Worm (Caenorhabditis elegans) whole organism, L1 larva: Measurements from ENCODE around the gene F53H2.3.

Source experiments
- ceh-82 ChIP-seq, 3 experiments: fragments of 150-350 bp in 1 of 3; sonication (generic microtip) in 2 of 3; optimal IDR thresholded peaks; 2 replicates each; lab custom pipeline; 2014 to 2017; ENCODE audit warnings: missing biosample characterization in 3 of 3, missing genetic modification characterization in 3 of 3
- elt-2 ChIP-seq: sonication (generic microtip); optimal IDR thresholded peaks from 2 replicates; lab custom pipeline; 2016; ENCODE audit warnings: missing genetic modification characterization, mild to moderate bottlenecking, inconsistent platforms, missing compliant biosample characterization, missing genetic modification reagents
- fos-1 ChIP-seq: fragments of 150-350 bp; optimal IDR thresholded peaks from 2 replicates; lab custom pipeline; 2014; ENCODE audit warnings: missing biosample characterization, missing genetic modification characterization
- lin-39 ChIP-seq: fragments of 150-350 bp; optimal IDR thresholded peaks from 2 replicates; lab custom pipeline; 2014; ENCODE audit warnings: missing biosample characterization, missing genetic modification reagents, missing genetic modification characterization
- mdl-1 ChIP-seq, 2 experiments: fragments of 150-350 bp; optimal IDR thresholded peaks; 2 replicates each; lab custom pipeline; 2014 to 2017; ENCODE audit warnings: missing biosample characterization in 2 of 2, missing genetic modification characterization in 2 of 2, inconsistent platforms in 1 of 2
- nhr-28 ChIP-seq: fragments of 150-350 bp; optimal IDR thresholded peaks from 2 replicates; lab custom pipeline; 2014; ENCODE audit warnings: missing biosample characterization, missing genetic modification characterization
- pax-3 ChIP-seq: fragments of 200-800 bp; sonication (Bioruptor generic); optimal IDR thresholded peaks from 2 replicates; lab custom pipeline; 2018; ENCODE audit warnings: mild to moderate bottlenecking, missing genetic modification characterization, moderate library complexity, missing compliant biosample characterization
- sptf-1 ChIP-seq: fragments of 150-350 bp; optimal IDR thresholded peaks from 2 replicates; lab custom pipeline; 2014; ENCODE audit warnings: missing biosample characterization, missing genetic modification characterization
- ztf-4 ChIP-seq: fragments of 150-350 bp; optimal IDR thresholded peaks from 2 replicates; lab custom pipeline; 2014; ENCODE audit warnings: missing biosample characterization, missing genetic modification characterization

DNA sequence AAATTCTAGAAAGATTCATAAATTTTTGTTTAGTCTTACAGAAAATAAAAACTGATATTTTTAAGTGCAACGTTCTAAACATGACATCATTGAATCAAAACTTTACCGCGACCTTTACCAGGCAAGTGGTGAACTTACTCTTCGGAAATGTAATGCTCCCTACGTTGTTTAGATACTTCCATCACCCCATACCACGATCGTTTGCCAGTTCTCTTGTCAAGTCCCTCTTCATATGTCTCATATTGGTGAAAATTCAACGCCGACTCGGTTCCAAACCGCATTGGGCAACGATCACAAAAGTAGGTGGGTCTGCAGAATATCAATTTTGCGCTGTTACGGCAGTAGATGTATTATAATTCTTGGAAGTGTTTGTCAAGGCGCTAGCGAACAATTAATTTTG, 49.2 kb upstream of the F53H2.3 start, which contains the start of gene B0250.18:
- no peak for TF ChIP-seq mdl-1 (tag; optimal IDR thresholded peaks at IDR 0.05; lab: Kevin White, UChicago)
- no peak for TF ChIP-seq pax-3 (tag; lab: Kevin White, UChicago)
- TF ChIP-seq ceh-82 (tag; optimal IDR thresholded peaks at IDR 0.05; lab: Kevin White, UChicago), result no peak
- no peak for TF ChIP-seq elt-2 (tag; lab: Kevin White, UChicago)
- TF ChIP-seq nhr-28, result no peak
- TF ChIP-seq ztf-4 (tag; lab: Kevin White, UChicago), result no peak
- no peak for TF ChIP-seq lin-39
- TF ChIP-seq sptf-1 (tag; lab: Kevin White, UChicago), result no peak
- TF ChIP-seq fos-1 (tag; lab: Kevin White, UChicago), result no peak
